Fruit fly (Drosophila melanogaster): ENCODE results near the gene tko.

Gene tko

dm6 chrX:2468576-2468975, 24.8 kb upstream of the tko start (continued):
- TF ChIP-seq CG10959 (GFP tag; IDR thresholded peaks at IDR 0.05) = peak; percentile 89
- TF ChIP-seq Mes4 (GFP tag; optimal IDR thresholded peaks at IDR 0.05) = peak; percentile 59
- no peak for TF ChIP-seq tna (GFP tag; IDR thresholded peaks at IDR 0.05; ENCODE audit: partially characterized antibody)
- TF ChIP-seq CG10654 (GFP tag; optimal IDR thresholded peaks at IDR 0.05) = peak; percentile 59
- peak in 1 of 2 experiments; percentile 22 for TF ChIP-seq Eip74EF (GFP tag; optimal IDR thresholded peaks at IDR 0.05)
- no peak for TF ChIP-seq zf30C (GFP tag; optimal IDR thresholded peaks at IDR 0.05)
- TF ChIP-seq NC2α (GFP tag; optimal IDR thresholded peaks at IDR 0.05) = peak; percentile 64
- TF ChIP-seq mam (GFP tag; optimal IDR thresholded peaks at IDR 0.05) = peak; percentile 32
- peak; percentile 48; the same call in 1 of the 2 replicates for TF ChIP-seq slbo (GFP tag; IDR thresholded peaks at IDR 0.05)
- TF ChIP-seq Antp (GFP tag; optimal IDR thresholded peaks at IDR 0.05) = peak; percentile 75
- peak; percentile 75 for TF ChIP-seq bab2 (GFP tag; optimal IDR thresholded peaks at IDR 0.05)
- TF ChIP-seq nerfin-1 (tag; optimal IDR thresholded peaks at IDR 0.05) = peak; percentile 68
- peak; percentile 71 for TF ChIP-seq Xbp1 (GFP tag; optimal IDR thresholded peaks at IDR 0.05)
- peak; percentile 73 for TF ChIP-seq Six4 (GFP tag; optimal IDR thresholded peaks at IDR 0.05)
- peak; percentile 30 for TF ChIP-seq CG9817 (tag; optimal IDR thresholded peaks at IDR 0.05)
- TF ChIP-seq stc (GFP tag; IDR thresholded peaks at IDR 0.05) = peak; percentile 47; the same call in 1 of the 2 replicates
- peak; percentile 45; the same call in 1 of the 3 replicates for TF ChIP-seq so (GFP tag; IDR thresholded peaks at IDR 0.05)
- peak; percentile 62; the same call in 1 of the 3 replicates for TF ChIP-seq gce (GFP tag; IDR thresholded peaks at IDR 0.05)
- 0 out of 3 replicates have a peak, but pooled peaks have one; percentile 33 for TF ChIP-seq CG2889 (GFP tag; IDR thresholded peaks at IDR 0.05)
- TF ChIP-seq CG17912 (GFP tag; optimal IDR thresholded peaks at IDR 0.05) = no peak
- no peak; the same call in 1 of the 2 replicates for TF ChIP-seq Ravus (GFP tag; IDR thresholded peaks at IDR 0.05)
- peak; percentile 44 for TF ChIP-seq Rfx (GFP tag; IDR thresholded peaks at IDR 0.05)
- TF ChIP-seq tx (GFP tag; optimal IDR thresholded peaks at IDR 0.05) = peak; percentile 64
- TF ChIP-seq Ets65A (GFP tag) = peak; percentile 91
- TF ChIP-seq Sry-β (GFP tag; optimal IDR thresholded peaks at IDR 0.05) = no peak
- peak; percentile 82 for TF ChIP-seq CG33557 (GFP tag; optimal IDR thresholded peaks at IDR 0.05)
- peak; percentile 83 for TF ChIP-seq CG14710 (tag; optimal IDR thresholded peaks at IDR 0.05)
- TF ChIP-seq CTCF (GFP tag; optimal IDR thresholded peaks at IDR 0.05) = peak; percentile 9
- no peak for TF ChIP-seq Fer1 (GFP tag; optimal IDR thresholded peaks at IDR 0.05)
- peak; percentile 77 for TF ChIP-seq chn (GFP tag; optimal IDR thresholded peaks at IDR 0.05)
- TF ChIP-seq hth (optimal IDR thresholded peaks at IDR 0.05) = no peak
- no peak for TF ChIP-seq inv (GFP tag; IDR thresholded peaks at IDR 0.05; ENCODE audit: partially characterized antibody)
- TF ChIP-seq CG8388 (GFP tag; optimal IDR thresholded peaks at IDR 0.05) = peak; percentile 70
- TF ChIP-seq bcd (GFP tag; optimal IDR thresholded peaks at IDR 0.05) = peak; percentile 61
- TF ChIP-seq Tbp (GFP tag; optimal IDR thresholded peaks at IDR 0.05) = no peak
- peak; percentile 82 for TF ChIP-seq CG17829 (tag; optimal IDR thresholded peaks at IDR 0.05)
- no peak for TF ChIP-seq Hmx (GFP tag; optimal IDR thresholded peaks at IDR 0.05)
- TF ChIP-seq dysf (GFP tag; IDR thresholded peaks at IDR 0.05) = peak; percentile 77
- TF ChIP-seq ATbp (GFP tag; optimal IDR thresholded peaks at IDR 0.05) = peak; percentile 74
- peak; percentile 38; the same call in 2 of the 3 replicates for TF ChIP-seq B-H1 (GFP tag; IDR thresholded peaks at IDR 0.05)
- no peak for TF ChIP-seq Elba2 (GFP tag; optimal IDR thresholded peaks at IDR 0.05)
- TF ChIP-seq Myb (GFP tag; optimal IDR thresholded peaks at IDR 0.05) = peak; percentile 3
- peak; percentile 77; the same call in 3 of the 4 replicates for TF ChIP-seq Gug (GFP tag; IDR thresholded peaks at IDR 0.05)
- TF ChIP-seq CG5245 (GFP tag; optimal IDR thresholded peaks at IDR 0.05) = peak; percentile 88
- peak; percentile 78 for TF ChIP-seq fd96Cb (tag; optimal IDR thresholded peaks at IDR 0.05)
- no peak for TF ChIP-seq CG13894 (tag; optimal IDR thresholded peaks at IDR 0.05)
- peak; percentile 30 for TF ChIP-seq salm (tag; optimal IDR thresholded peaks at IDR 0.05)
- no peak for TF ChIP-seq ab (GFP tag; optimal IDR thresholded peaks at IDR 0.05)
- peak; percentile 89 for TF ChIP-seq ara (GFP tag; IDR thresholded peaks at IDR 0.05)
- peak; percentile 36 for TF ChIP-seq CG3163 (GFP tag; optimal IDR thresholded peaks at IDR 0.05)
- peak; percentile 14 for TF ChIP-seq CG18619 (GFP tag; optimal IDR thresholded peaks at IDR 0.05)
- TF ChIP-seq CG12942 (GFP tag; optimal IDR thresholded peaks at IDR 0.05) = peak; percentile 58
